Fruit fly (Drosophila melanogaster): ENCODE results near the gene CG4229.
A peak's percentile ranks its signal among the peaks of the same experiment; 100 is the strongest.

The CG4229 gene

dm6 chr3L:16582678-16583315 lies 26.2 kb downstream of the CG4229 start, which contains the start of gene Rpn12 (continued):
- TF ChIP-seq CG1647 (GFP tag; optimal IDR thresholded peaks at IDR 0.05) = no peak
- TF ChIP-seq YL-1 (GFP tag; optimal IDR thresholded peaks at IDR 0.05) = peak; percentile 23
- TF ChIP-seq CG31224 (GFP tag; IDR thresholded peaks at IDR 0.05) = no peak
- TF ChIP-seq HmgD (GFP tag; optimal IDR thresholded peaks at IDR 0.05) = no peak
- TF ChIP-seq CG43689 (GFP tag; IDR thresholded peaks at IDR 0.05) = no peak
- no peak for TF ChIP-seq bigmax (GFP tag; optimal IDR thresholded peaks at IDR 0.05)
- no peak for TF ChIP-seq en (GFP tag; optimal IDR thresholded peaks at IDR 0.05)
- no peak for TF ChIP-seq dmrt99B (tag; optimal IDR thresholded peaks at IDR 0.05)
- peak; percentile 85 for TF ChIP-seq CG6791 (GFP tag; IDR thresholded peaks at IDR 0.05; ENCODE audit: partially characterized antibody)
- TF ChIP-seq Fer1 (GFP tag; optimal IDR thresholded peaks at IDR 0.05) = peak; percentile 56
- no peak for TF ChIP-seq CG15073 (GFP tag; optimal IDR thresholded peaks at IDR 0.05)
- TF ChIP-seq unc-4 (GFP tag; IDR thresholded peaks at IDR 0.05; ENCODE audit: partially characterized antibody) = peak; percentile 83
- no peak for TF ChIP-seq CG5180 (GFP tag; optimal IDR thresholded peaks at IDR 0.05)
- peak; percentile 28 for TF ChIP-seq CG8290 (GFP tag; optimal IDR thresholded peaks at IDR 0.05)
- peak in 1 of 2 experiments; percentile 52 for TF ChIP-seq CG8290 (tag; optimal IDR thresholded peaks at IDR 0.05)
- no peak for TF ChIP-seq CG3065 (GFP tag; optimal IDR thresholded peaks at IDR 0.05)
- TF ChIP-seq CG2129 (GFP tag; IDR thresholded peaks at IDR 0.05; ENCODE audit: partially characterized antibody) = peak; percentile 72; the same call in 1 of the 2 replicates
- peak; percentile 28 for TF ChIP-seq Dp (GFP tag; optimal IDR thresholded peaks at IDR 0.05)
- no peak for TF ChIP-seq CG4730 (GFP tag; IDR thresholded peaks at IDR 0.05)
- TF ChIP-seq CG13424 (tag; optimal IDR thresholded peaks at IDR 0.05) = peak; percentile 61
- TF ChIP-seq luna (GFP tag; optimal IDR thresholded peaks at IDR 0.05) = no peak
- no peak for TF ChIP-seq CG15011 (GFP tag; optimal IDR thresholded peaks at IDR 0.05)
- TF ChIP-seq shn (GFP tag; optimal IDR thresholded peaks at IDR 0.05) = no peak
- TF ChIP-seq fd102C (GFP tag; optimal IDR thresholded peaks at IDR 0.05) = no peak
- peak; percentile 35 for TF ChIP-seq her (GFP tag; optimal IDR thresholded peaks at IDR 0.05)
- TF ChIP-seq CG10543 (GFP tag; optimal IDR thresholded peaks at IDR 0.05) = peak; percentile 54
- TF ChIP-seq E2f1 (GFP tag; IDR thresholded peaks at IDR 0.05) = no peak
- TF ChIP-seq ci (GFP tag; IDR thresholded peaks at IDR 0.05) = no peak
- TF ChIP-seq CG11504 (tag; optimal IDR thresholded peaks at IDR 0.05) = no peak
- no peak for TF ChIP-seq pita (GFP tag; optimal IDR thresholded peaks at IDR 0.05)
- no peak for TF ChIP-seq abd-A (tag; optimal IDR thresholded peaks at IDR 0.05)
- TF ChIP-seq Camta (GFP tag; optimal IDR thresholded peaks at IDR 0.05) = peak; percentile 10
- no peak for TF ChIP-seq C15 (GFP tag; IDR thresholded peaks at IDR 0.05)
- TF ChIP-seq bowl (GFP tag; IDR thresholded peaks at IDR 0.05) = no peak
- TF ChIP-seq CG12219 (GFP tag; optimal IDR thresholded peaks at IDR 0.05) = no peak
- TF ChIP-seq CkIIα-i1 (GFP tag; IDR thresholded peaks at IDR 0.05) = no peak
- no peak for TF ChIP-seq cato (GFP tag; optimal IDR thresholded peaks at IDR 0.05; ENCODE audit: borderline replicate concordance)
- TF ChIP-seq CG1529 (GFP tag; optimal IDR thresholded peaks at IDR 0.05) = no peak
- no peak for TF ChIP-seq CG18476 (GFP tag; optimal IDR thresholded peaks at IDR 0.05)
- TF ChIP-seq CG4282 (GFP tag; optimal IDR thresholded peaks at IDR 0.05) = no peak
- TF ChIP-seq CG4328 (GFP tag; optimal IDR thresholded peaks at IDR 0.05) = no peak
- TF ChIP-seq CG4424 (GFP tag; optimal IDR thresholded peaks at IDR 0.05) = no peak
- TF ChIP-seq CG17912 (GFP tag; optimal IDR thresholded peaks at IDR 0.05) = no peak
- no peak for TF ChIP-seq Elba2 (GFP tag; optimal IDR thresholded peaks at IDR 0.05)
- no peak for TF ChIP-seq pan (optimal IDR thresholded peaks at IDR 0.05)
- TF ChIP-seq pan (GFP tag; optimal IDR thresholded peaks at IDR 0.05 in 1 of 2, IDR thresholded peaks at IDR 0.05 in 1 of 2) = peak in 1 of 2 experiments; percentile 50
- TF ChIP-seq Rx (GFP tag; IDR thresholded peaks at IDR 0.05) = no peak
- no peak for TF ChIP-seq gcm2 (GFP tag; optimal IDR thresholded peaks at IDR 0.05)
- TF ChIP-seq CG34376 (GFP tag; optimal IDR thresholded peaks at IDR 0.05) = no peak
- no peak for TF ChIP-seq CG6272 (GFP tag; IDR thresholded peaks at IDR 0.05)
- TF ChIP-seq CG3726 (GFP tag; IDR thresholded peaks at IDR 0.05) = no peak
